Worm (Caenorhabditis elegans) whole organism, L3 larva: ENCODE data around the gene K10H10.10.
A peak's percentile ranks its signal among the peaks of the same experiment; 100 is the strongest.

Experiments used
- R02D3.7 ChIP-seq: fragments of 150-350 bp; optimal IDR thresholded peaks from 2 replicates; lab custom pipeline; 2014; ENCODE audit warnings: missing biosample characterization, missing genetic modification characterization
- ZK546.5 ChIP-seq: sonication (generic microtip); optimal IDR thresholded peaks from 2 replicates; lab custom pipeline; 2017; ENCODE audit warnings: missing biosample characterization, missing genetic modification characterization
- aly-2 ChIP-seq: fragments of 150-350 bp; optimal IDR thresholded peaks from 2 replicates; lab custom pipeline; 2014; ENCODE audit warnings: missing biosample characterization, missing genetic modification characterization
- ama-1 ChIP-seq: fragments of 150-350 bp; optimal IDR thresholded peaks from 2 replicates; lab custom pipeline; 2018
- ceh-16 ChIP-seq: sonication (generic microtip); optimal IDR thresholded peaks from 2 replicates; lab custom pipeline; 2017; ENCODE audit warnings: missing biosample characterization, missing genetic modification characterization
- ceh-28 ChIP-seq: fragments of 150-350 bp; optimal IDR thresholded peaks from 2 replicates; lab custom pipeline; 2014; ENCODE audit warnings: missing biosample characterization, missing genetic modification reagents, missing genetic modification characterization
- ceh-82 ChIP-seq: fragments of 150-350 bp; optimal IDR thresholded peaks from 2 replicates; lab custom pipeline; 2014; ENCODE audit warnings: missing biosample characterization, missing genetic modification characterization
- daf-12 ChIP-seq: fragments of 150-350 bp; optimal IDR thresholded peaks from 2 replicates; lab custom pipeline; 2014; ENCODE audit warnings: missing biosample characterization, missing genetic modification reagents, missing genetic modification characterization
- egl-27 ChIP-seq: sonication (generic microtip); optimal IDR thresholded peaks from 4 replicates; lab custom pipeline; 2017; ENCODE audit warnings: missing biosample characterization, missing genetic modification reagents, missing genetic modification characterization
- egl-5 ChIP-seq: fragments of 150-350 bp; optimal IDR thresholded peaks from 2 replicates; lab custom pipeline; 2017; ENCODE audit warnings: missing biosample characterization, missing genetic modification reagents, missing genetic modification characterization, inconsistent platforms
- elt-1 ChIP-seq: fragments of 150-350 bp; optimal IDR thresholded peaks from 2 replicates; lab custom pipeline; 2014; ENCODE audit warnings: missing biosample characterization, missing genetic modification characterization
- elt-2 ChIP-seq: sonication (generic microtip); optimal IDR thresholded peaks from 2 replicates; lab custom pipeline; 2016; ENCODE audit warnings: missing genetic modification reagents, mild to moderate bottlenecking, missing genetic modification characterization, missing compliant biosample characterization
- elt-3 ChIP-seq, 3 experiments: fragments of 150-350 bp in 1 of 3; sonication (generic microtip) in 2 of 3; optimal IDR thresholded peaks; 2 replicates in 2 of 3; 4 replicates in 1 of 3; lab custom pipeline; 2014 to 2017; ENCODE audit warnings: missing biosample characterization in 3 of 3, missing genetic modification characterization in 3 of 3
- eor-1 ChIP-seq, 2 experiments: fragments of 150-350 bp; optimal IDR thresholded peaks; 2 replicates each; lab custom pipeline; 2014 to 2018; ENCODE audit warnings: missing biosample characterization in 2 of 2, missing genetic modification characterization in 2 of 2
- fkh-10 ChIP-seq: sonication (generic microtip); optimal IDR thresholded peaks from 2 replicates; lab custom pipeline; 2017; ENCODE audit warnings: missing biosample characterization, missing genetic modification reagents, missing genetic modification characterization
- fkh-2 ChIP-seq: fragments of 150-350 bp; optimal IDR thresholded peaks from 2 replicates; lab custom pipeline; 2014; ENCODE audit warnings: missing biosample characterization, missing genetic modification reagents, missing genetic modification characterization
- fos-1 ChIP-seq: fragments of 150-350 bp; optimal IDR thresholded peaks from 2 replicates; lab custom pipeline; 2014; ENCODE audit warnings: missing biosample characterization, missing genetic modification characterization
- jun-1 ChIP-seq: fragments of 150-350 bp; optimal IDR thresholded peaks from 2 replicates; lab custom pipeline; 2014; ENCODE audit warnings: missing biosample characterization, missing genetic modification reagents, missing genetic modification characterization
- lin-15B ChIP-seq: fragments of 150-350 bp; optimal IDR thresholded peaks from 2 replicates; lab custom pipeline; 2014; ENCODE audit warnings: missing biosample characterization, missing genetic modification characterization
- lin-39 ChIP-seq: fragments of 150-350 bp; optimal IDR thresholded peaks from 2 replicates; lab custom pipeline; 2018; ENCODE audit warnings: missing biosample characterization, missing genetic modification reagents, missing genetic modification characterization
- lsy-12 ChIP-seq: sonication (generic microtip); optimal IDR thresholded peaks from 2 replicates; lab custom pipeline; 2016; ENCODE audit warnings: mild to moderate bottlenecking, missing genetic modification characterization, missing compliant biosample characterization
- mdl-1 ChIP-seq: fragments of 150-350 bp; optimal IDR thresholded peaks from 2 replicates; lab custom pipeline; 2014; ENCODE audit warnings: missing biosample characterization, missing genetic modification characterization
- mml-1 ChIP-seq: fragments of 150-350 bp; sonication (generic microtip); optimal IDR thresholded peaks from 3 replicates; lab custom pipeline; 2014; ENCODE audit warnings: missing biosample characterization, missing genetic modification characterization
- nhr-12 ChIP-seq: fragments of 150-350 bp; optimal IDR thresholded peaks from 2 replicates; lab custom pipeline; 2014; ENCODE audit warnings: missing biosample characterization, missing genetic modification characterization
- nhr-23 ChIP-seq: fragments of 150-350 bp; optimal IDR thresholded peaks from 2 replicates; lab custom pipeline; 2014; ENCODE audit warnings: missing biosample characterization, missing genetic modification reagents, missing genetic modification characterization
- nhr-237 ChIP-seq: fragments of 150-350 bp; optimal IDR thresholded peaks from 2 replicates; lab custom pipeline; 2014; ENCODE audit warnings: missing biosample characterization, missing genetic modification characterization
- nhr-25 ChIP-seq: sonication (generic microtip); optimal IDR thresholded peaks from 2 replicates; lab custom pipeline; 2017; ENCODE audit warnings: missing biosample characterization, missing genetic modification characterization
- nhr-28 ChIP-seq: fragments of 150-350 bp; optimal IDR thresholded peaks from 2 replicates; lab custom pipeline; 2014; ENCODE audit warnings: missing biosample characterization, missing genetic modification characterization
- nhr-43 ChIP-seq: sonication (generic microtip); optimal IDR thresholded peaks from 2 replicates; lab custom pipeline; 2016; ENCODE audit warnings: mild to moderate bottlenecking, missing genetic modification characterization, missing compliant biosample characterization; ENCODE audit not compliant: poor library complexity, severe bottlenecking
- nhr-77 ChIP-seq: fragments of 150-350 bp; optimal IDR thresholded peaks from 2 replicates; lab custom pipeline; 2014; ENCODE audit warnings: missing biosample characterization, missing genetic modification characterization
- pha-4 ChIP-seq: fragments of 150-350 bp; optimal IDR thresholded peaks from 2 replicates; lab custom pipeline; 2014; ENCODE audit warnings: missing biosample characterization, missing genetic modification reagents, missing genetic modification characterization
- pqm-1 ChIP-seq: fragments of 150-350 bp; optimal IDR thresholded peaks from 2 replicates; lab custom pipeline; 2017; ENCODE audit warnings: missing biosample characterization, missing genetic modification characterization, inconsistent platforms
- sea-2 ChIP-seq: fragments of 150-350 bp; sonication (generic microtip); optimal IDR thresholded peaks from 4 replicates; lab custom pipeline; 2014; ENCODE audit warnings: missing biosample characterization, missing genetic modification reagents, missing genetic modification characterization
- skn-1 ChIP-seq: fragments of 150-350 bp; optimal IDR thresholded peaks from 2 replicates; lab custom pipeline; 2014; ENCODE audit warnings: missing biosample characterization, missing genetic modification characterization
- snpc-4 ChIP-seq: fragments of 150-350 bp; optimal IDR thresholded peaks from 2 replicates; lab custom pipeline; 2014; ENCODE audit warnings: missing biosample characterization, missing genetic modification characterization
- tbx-2 ChIP-seq: sonication (generic microtip); optimal IDR thresholded peaks from 2 replicates; lab custom pipeline; 2016; ENCODE audit warnings: mild to moderate bottlenecking, missing genetic modification characterization, missing compliant biosample characterization
- unc-39 ChIP-seq: sonication (generic microtip); optimal IDR thresholded peaks from 4 replicates; lab custom pipeline; 2017; ENCODE audit warnings: missing biosample characterization, missing genetic modification characterization
- unc-62 ChIP-seq: fragments of 150-350 bp; sonication (generic microtip); optimal IDR thresholded peaks from 4 replicates; lab custom pipeline; 2014; ENCODE audit warnings: missing biosample characterization, missing genetic modification reagents, missing genetic modification characterization
- zag-1 ChIP-seq: fragments of 150-350 bp; optimal IDR thresholded peaks from 2 replicates; lab custom pipeline; 2014; ENCODE audit warnings: missing biosample characterization, missing genetic modification characterization
- ztf-11 ChIP-seq: fragments of 150-350 bp; optimal IDR thresholded peaks from 2 replicates; lab custom pipeline; 2014; ENCODE audit warnings: missing biosample characterization, missing genetic modification characterization
- ztf-4 ChIP-seq: fragments of 150-350 bp; optimal IDR thresholded peaks from 2 replicates; lab custom pipeline; 2014; ENCODE audit warnings: missing biosample characterization, missing genetic modification characterization

K10H10.10 gene

DNA sequence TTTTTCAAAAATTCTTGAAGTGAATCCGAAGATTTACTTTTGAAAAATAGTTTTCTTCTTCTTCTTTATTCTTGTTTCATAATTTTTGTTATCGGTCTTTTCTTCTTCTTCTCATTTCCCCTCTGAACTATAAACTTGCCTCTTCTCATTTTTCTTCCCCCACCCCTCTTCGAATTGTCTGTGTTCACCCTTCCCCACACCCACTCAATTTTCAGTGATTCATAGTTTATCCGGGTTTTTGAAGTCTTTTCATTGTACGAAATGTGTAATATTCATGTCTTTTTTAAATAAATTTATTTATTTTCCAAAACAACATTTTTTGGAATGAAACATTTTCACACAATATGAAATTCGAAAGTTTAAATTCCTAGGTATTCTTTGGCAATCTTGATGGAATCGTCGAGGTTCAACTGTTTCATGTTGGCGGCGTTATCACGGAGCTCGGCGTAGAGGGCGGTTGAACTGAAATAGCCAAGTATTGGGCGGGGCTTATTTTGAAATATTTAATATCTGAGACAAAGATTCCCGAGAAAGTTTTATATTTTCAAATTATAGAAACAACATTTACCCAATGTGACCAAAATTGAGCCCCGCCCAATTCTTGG, 14.9 kb upstream of the K10H10.10 start:
- no peak for TF ChIP-seq ztf-11 (tag; lab: Kevin White, UChicago)
- peak; percentile 85 for TF ChIP-seq ama-1

DNA sequence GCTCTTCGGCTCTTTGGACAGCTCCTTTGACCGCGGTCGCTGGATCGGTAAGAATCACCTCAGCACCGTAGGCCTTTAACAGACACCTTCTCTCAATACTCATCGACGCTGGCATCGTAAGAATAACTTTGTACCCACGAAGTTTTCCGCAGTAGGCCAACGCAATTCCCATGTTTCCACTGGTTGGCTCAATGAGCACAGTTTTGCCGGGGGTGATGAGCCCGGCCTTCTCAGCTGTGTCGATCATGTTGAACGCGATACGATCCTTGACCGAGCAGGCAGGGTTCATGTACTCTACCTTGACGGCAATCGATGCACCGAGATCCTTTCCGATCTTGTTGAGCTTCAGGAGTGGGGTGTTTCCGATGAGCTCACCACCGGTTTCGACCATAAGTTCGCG, 13.6 kb upstream of the K10H10.10 start:
- peak; percentile 53 for TF ChIP-seq ama-1
- no peak for TF ChIP-seq ZK546.5 (tag; lab: Kevin White, UChicago)

DNA sequence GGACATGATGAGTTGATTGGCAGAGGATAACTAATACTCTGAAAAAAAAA, 13.3 kb upstream of the K10H10.10 start, which contains the start of gene cysl-2:
TSS of gene cysl-2 (minus strand) at position 38 of the 50 bp plus-strand sequence.
- TF ChIP-seq nhr-77 (tag; lab: Kevin White, UChicago) (no peak), tbx-2 (tag; lab: Kevin White, UChicago) (no peak), pqm-1 (no peak), elt-1 (tag; lab: Kevin White, UChicago) (no peak), jun-1 (no peak), ZK546.5 (tag; lab: Kevin White, UChicago) (no peak), zag-1 (tag; lab: Kevin White, UChicago) (no peak), nhr-25 (no peak), ztf-4 (no peak), ztf-11 (tag; lab: Kevin White, UChicago) (no peak), ceh-16 (tag; lab: Kevin White, UChicago) (no peak), daf-12 (tag; lab: Kevin White, UChicago) (no peak), pha-4 (tag; lab: Kevin White, UChicago) (no peak), snpc-4 (no peak), nhr-28 (tag; lab: Kevin White, UChicago) (no peak), lin-39 (tag; lab: Kevin White, UChicago) (no peak), nhr-23 (tag; lab: Kevin White, UChicago) (no peak), nhr-237 (tag; lab: Kevin White, UChicago) (no peak), fkh-2 (tag; lab: Kevin White, UChicago) (no peak), ceh-28 (tag; lab: Kevin White, UChicago) (no peak)

DNA sequence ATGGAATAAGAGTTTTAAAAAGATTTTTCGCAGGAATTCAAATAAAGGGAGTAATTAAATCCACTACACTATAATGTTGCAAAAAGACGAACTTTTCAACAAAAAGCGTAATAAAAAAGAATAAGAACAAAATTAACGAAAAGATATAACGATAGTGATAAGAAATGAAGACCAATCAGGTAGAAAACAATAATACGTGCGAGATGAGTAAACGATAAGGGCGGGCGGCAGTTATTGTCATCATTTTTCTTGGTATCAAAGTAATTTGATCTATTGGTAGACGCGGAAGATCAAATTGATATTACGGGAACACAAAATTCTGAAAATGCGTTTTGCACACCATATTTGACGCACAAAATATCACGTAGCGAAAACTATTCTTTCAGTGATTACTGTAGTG, 13.1 kb upstream of the K10H10.10 start:
- TF ChIP-seq pqm-1 (peak; percentile 59), skn-1 (tag; lab: Kevin White, UChicago) (peak; percentile 53), egl-27 (tag; lab: Kevin White, UChicago) (no peak), elt-3 (tag; optimal IDR thresholded peaks at IDR 0.05; lab: Kevin White, UChicago) (peak in 1 of 3 experiments; percentile 17), nhr-28 (tag; lab: Kevin White, UChicago) (no peak), fkh-10 (no peak), elt-2 (tag; lab: Kevin White, UChicago) (peak; percentile 65), ama-1 (no peak)

DNA sequence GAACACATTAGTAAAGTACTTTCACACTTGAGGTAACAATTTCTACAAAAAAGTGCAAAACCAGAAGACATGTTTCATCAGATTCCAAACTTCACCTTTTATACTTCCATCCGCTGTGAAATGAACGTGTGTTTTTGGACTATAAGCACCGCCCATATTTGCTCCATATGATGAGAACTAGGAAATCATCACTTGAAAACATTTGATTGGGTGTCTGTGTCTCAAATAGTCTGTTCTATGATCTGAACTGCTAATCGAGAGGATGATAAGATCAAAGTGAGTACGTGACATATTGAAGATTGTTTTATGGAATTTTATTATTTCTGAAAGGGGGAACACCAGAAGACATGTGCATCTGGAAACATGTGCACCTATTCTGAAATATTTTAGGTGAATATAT, 12.2 kb upstream of the K10H10.10 start:
- peak; percentile 31 for TF ChIP-seq elt-2 (tag; lab: Kevin White, UChicago)
- TF ChIP-seq eor-1 (tag; optimal IDR thresholded peaks at IDR 0.05; lab: Kevin White, UChicago), result no peak
- TF ChIP-seq nhr-43 (tag; lab: Kevin White, UChicago), result peak; percentile 77
- no peak for TF ChIP-seq elt-1 (tag; lab: Kevin White, UChicago)
- no peak for TF ChIP-seq ZK546.5 (tag; lab: Kevin White, UChicago)
- TF ChIP-seq lsy-12 (tag; lab: Kevin White, UChicago), result no peak
- no peak for TF ChIP-seq nhr-23 (tag; lab: Kevin White, UChicago)
- TF ChIP-seq fos-1 (tag; lab: Kevin White, UChicago), result no peak
- TF ChIP-seq nhr-12, result no peak
- no peak for TF ChIP-seq aly-2 (tag; lab: Kevin White, UChicago)
- peak; percentile 79 for TF ChIP-seq pqm-1

DNA sequence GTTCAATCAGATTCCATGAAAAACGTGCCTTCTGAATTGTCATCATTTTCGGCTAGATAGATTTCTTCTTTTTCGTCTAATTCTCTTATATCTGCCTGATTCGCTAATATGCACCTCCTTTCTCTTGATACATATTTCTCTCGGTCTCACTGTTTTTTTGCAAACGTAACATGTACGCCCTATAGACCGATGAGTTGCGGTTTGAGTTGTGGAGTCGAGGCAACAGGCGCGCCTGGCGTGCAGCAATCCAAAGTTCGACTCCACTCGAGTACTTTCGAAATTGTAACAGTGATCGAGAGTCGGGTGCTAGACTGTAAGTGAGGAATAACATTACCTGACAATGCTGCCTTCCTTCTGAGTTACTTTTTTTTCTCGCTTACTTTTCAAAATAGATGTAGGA, 10.8 kb upstream of the K10H10.10 start:
- TF ChIP-seq nhr-237 (tag; lab: Kevin White, UChicago) (no peak), ZK546.5 (tag; lab: Kevin White, UChicago) (no peak), pha-4 (tag; lab: Kevin White, UChicago) (peak; percentile 87), sea-2 (GFP tag; lab: Kevin White, UChicago) (no peak), R02D3.7 (peak; percentile 44), nhr-28 (tag; lab: Kevin White, UChicago) (no peak), unc-62 (GFP tag; lab: Kevin White, UChicago) (peak; percentile 44), fkh-10 (no peak), lin-39 (tag; lab: Kevin White, UChicago) (peak; percentile 88), fos-1 (tag; lab: Kevin White, UChicago) (peak; percentile 23), elt-1 (tag; lab: Kevin White, UChicago) (peak; percentile 17), ztf-11 (tag; lab: Kevin White, UChicago) (peak; percentile 34), ztf-4 (no peak), jun-1 (peak; percentile 56), nhr-12 (no peak), ceh-16 (tag; lab: Kevin White, UChicago) (no peak), nhr-25 (peak; percentile 88), zag-1 (tag; lab: Kevin White, UChicago) (no peak), fkh-2 (tag; lab: Kevin White, UChicago) (no peak), mml-1 (tag; lab: Kevin White, UChicago) (no peak), lin-15B (tag; lab: Kevin White, UChicago) (peak; percentile 9), tbx-2 (tag; lab: Kevin White, UChicago) (peak; percentile 76), elt-3 (tag; optimal IDR thresholded peaks at IDR 0.05; lab: Kevin White, UChicago) (peak in 1 of 3 experiments; percentile 55), ceh-82 (tag; lab: Kevin White, UChicago) (no peak), mdl-1 (tag; lab: Kevin White, UChicago) (no peak), pqm-1 (peak; percentile 46), egl-5 (no peak), unc-39 (tag; lab: Kevin White, UChicago) (no peak), skn-1 (tag; lab: Kevin White, UChicago) (peak; percentile 86)
